Fruit fly (Drosophila melanogaster): ENCODE data around the gene Lsp1alpha.

DNA sequence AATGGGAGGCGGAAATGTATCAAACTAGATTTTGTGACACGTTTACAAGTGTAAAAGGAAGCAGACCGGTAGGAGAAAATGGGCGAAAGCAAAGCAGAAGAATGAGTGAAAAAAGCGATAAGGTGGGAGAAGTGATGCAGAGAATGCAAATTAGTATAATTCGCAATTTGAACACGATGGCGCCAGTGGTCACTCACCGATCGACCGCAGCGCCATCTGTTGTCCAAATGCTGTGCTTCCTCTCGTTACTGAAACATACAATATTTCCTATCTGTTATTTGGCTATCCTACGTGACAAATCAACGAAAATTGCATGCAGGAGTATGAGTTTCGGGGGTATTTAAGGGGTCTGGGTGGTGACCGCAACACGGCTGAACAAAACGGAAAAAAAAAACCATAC is 50.7 kb downstream of the Lsp1alpha start:
- TF ChIP-seq CG8159 (tag; optimal IDR thresholded peaks at IDR 0.05) (no peak), EcR (GFP tag; optimal IDR thresholded peaks at IDR 0.05) (no peak), Pif1B (GFP tag; optimal IDR thresholded peaks at IDR 0.05) (no peak), CG9948 (tag; optimal IDR thresholded peaks at IDR 0.05) (no peak), CG10348 (GFP tag; IDR thresholded peaks at IDR 0.05) (no peak), Ets98B (GFP tag; IDR thresholded peaks at IDR 0.05) (no peak), fd96Ca (GFP tag; IDR thresholded peaks at IDR 0.05) (no peak), CG34367 (tag; optimal IDR thresholded peaks at IDR 0.05) (no peak), CG13204 (GFP tag; optimal IDR thresholded peaks at IDR 0.05) (no peak)
